Fruit fly (Drosophila melanogaster): ENCODE measurements around the gene CG11134.

Gene CG11134

DNA sequence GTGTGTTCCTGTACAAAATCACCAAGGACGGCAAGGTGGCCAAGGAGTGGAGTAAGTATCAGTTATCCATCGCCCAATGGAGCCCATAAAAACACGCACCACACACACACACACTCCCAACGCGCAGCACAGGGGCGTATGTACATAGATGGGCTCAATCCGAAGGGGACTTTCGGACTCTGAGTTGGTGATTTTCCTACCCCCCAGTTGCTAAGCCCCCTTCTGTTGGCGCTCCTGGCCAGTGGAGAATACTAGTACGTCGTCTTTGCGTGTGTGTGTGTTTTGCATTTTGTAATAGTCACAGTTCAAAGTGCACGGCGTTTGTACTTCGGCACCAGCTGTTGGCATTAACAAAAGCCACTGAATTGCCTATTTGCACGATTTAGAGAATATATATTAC lies 2.3 kb downstream of the CG11134 start (continued):
- TF ChIP-seq CG11560 (tag; IDR thresholded peaks at IDR 0.05) (peak; percentile 42; the same call in 1 of the 3 replicates), kni (GFP tag; optimal IDR thresholded peaks at IDR 0.05) (no peak), so (GFP tag; IDR thresholded peaks at IDR 0.05) (peak; percentile 62; the same call in 1 of the 3 replicates), Ravus (GFP tag; IDR thresholded peaks at IDR 0.05) (peak; percentile 25; the same call in 1 of the 2 replicates), shn (GFP tag; optimal IDR thresholded peaks at IDR 0.05) (peak; percentile 70), crc (GFP tag; optimal IDR thresholded peaks at IDR 0.05) (peak; percentile 5), CG9437 (GFP tag; optimal IDR thresholded peaks at IDR 0.05) (no peak), CG7357 (GFP tag; IDR thresholded peaks at IDR 0.05) (0 out of 3 replicates have a peak, but pooled peaks have one; percentile 46), CG1024 (GFP tag; IDR thresholded peaks at IDR 0.05) (peak; percentile 74), ci (GFP tag; IDR thresholded peaks at IDR 0.05) (peak; percentile 89), tio (GFP tag; optimal IDR thresholded peaks at IDR 0.05) (no peak), Atf-2 (GFP tag; optimal IDR thresholded peaks at IDR 0.05) (peak; percentile 64), Sry-β (GFP tag; optimal IDR thresholded peaks at IDR 0.05) (no peak), NC2α (GFP tag; optimal IDR thresholded peaks at IDR 0.05) (no peak), twi (tag; optimal IDR thresholded peaks at IDR 0.05) (peak; percentile 26), CG1603 (tag; optimal IDR thresholded peaks at IDR 0.05) (peak; percentile 87), CrebB (tag; optimal IDR thresholded peaks at IDR 0.05) (peak; percentile 62), ewg (GFP tag; optimal IDR thresholded peaks at IDR 0.05) (peak; percentile 59), stwl (tag; optimal IDR thresholded peaks at IDR 0.05) (no peak), onecut (GFP tag; IDR thresholded peaks at IDR 0.05) (peak; percentile 86), CG12769 (tag; optimal IDR thresholded peaks at IDR 0.05) (peak; percentile 92), CG18262 (tag; optimal IDR thresholded peaks at IDR 0.05) (peak; percentile 35), CG3726 (GFP tag; IDR thresholded peaks at IDR 0.05) (peak; percentile 21; the same call in 1 of the 3 replicates), CG15073 (GFP tag; optimal IDR thresholded peaks at IDR 0.05) (no peak), en (GFP tag; optimal IDR thresholded peaks at IDR 0.05) (no peak), nerfin-2 (GFP tag; IDR thresholded peaks at IDR 0.05; ENCODE audit: partially characterized antibody) (no peak), CG12155 (GFP tag; optimal IDR thresholded peaks at IDR 0.05) (peak; percentile 77), CG14710 (tag; optimal IDR thresholded peaks at IDR 0.05) (peak; percentile 26), scrt (GFP tag; optimal IDR thresholded peaks at IDR 0.05) (peak; percentile 40), CG11456 (GFP tag; IDR thresholded peaks at IDR 0.05) (peak; percentile 95), CG13287 (GFP tag; IDR thresholded peaks at IDR 0.05; ENCODE audit: partially characterized antibody) (no peak), sens (GFP tag) (peak; percentile 88), Kr (GFP tag; optimal IDR thresholded peaks at IDR 0.05) (no peak), ap (GFP tag; IDR thresholded peaks at IDR 0.05) (peak; percentile 48), C15 (GFP tag; IDR thresholded peaks at IDR 0.05) (no peak), CG30431 (GFP tag; optimal IDR thresholded peaks at IDR 0.05) (peak; percentile 63), CG8089 (GFP tag; optimal IDR thresholded peaks at IDR 0.05) (peak; percentile 58), Lpt (GFP tag; optimal IDR thresholded peaks at IDR 0.05) (no peak), CG15011 (GFP tag; optimal IDR thresholded peaks at IDR 0.05) (peak; percentile 45), ATbp (GFP tag; optimal IDR thresholded peaks at IDR 0.05) (peak; percentile 80), gce (GFP tag; IDR thresholded peaks at IDR 0.05) (peak; percentile 72; the same call in 1 of the 3 replicates), prd (optimal IDR thresholded peaks at IDR 0.05) (no peak), prd (GFP tag; IDR thresholded peaks at IDR 0.05) (peak; percentile 88), Lhr (GFP tag; optimal IDR thresholded peaks at IDR 0.05) (no peak), E2f1 (GFP tag; IDR thresholded peaks at IDR 0.05) (peak; percentile 63), CG7963 (GFP tag; IDR thresholded peaks at IDR 0.05; ENCODE audit: partially characterized antibody) (no peak), sens-2 (GFP tag; IDR thresholded peaks at IDR 0.05) (peak; percentile 55; the same call in 1 of the 2 replicates), row (GFP tag; IDR thresholded peaks at IDR 0.05) (peak; percentile 91), CG32532 (GFP tag; IDR thresholded peaks at IDR 0.05) (peak; percentile 91), caup (GFP tag; optimal IDR thresholded peaks at IDR 0.05; ENCODE audit: severe bottlenecking) (peak; percentile 80), CG13123 (GFP tag; optimal IDR thresholded peaks at IDR 0.05) (peak; percentile 21)

Measured in whole organism, embryonic.